Worm (Caenorhabditis elegans): ENCODE results near the gene Y39B6A.42.

DNA sequence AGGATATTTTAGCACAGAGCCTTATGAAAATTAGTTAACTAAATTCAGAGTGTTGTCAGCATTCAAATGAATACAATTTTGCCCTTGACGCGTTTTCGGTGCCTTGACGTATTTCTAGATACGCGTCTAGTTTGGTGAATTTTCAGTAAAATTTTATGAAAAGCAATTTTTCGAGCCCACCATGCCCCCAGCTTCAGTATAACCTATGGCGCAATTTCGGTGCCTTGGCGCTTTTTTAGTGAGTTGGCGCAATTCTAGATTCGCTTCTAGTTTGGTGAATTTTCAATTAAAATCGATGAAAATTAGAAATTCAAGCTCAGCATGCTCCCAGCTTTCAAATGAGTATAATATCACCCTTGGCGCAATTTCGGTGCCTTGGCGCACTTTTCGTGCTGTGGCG is 43.8 kb upstream of the Y39B6A.42 start:
- TF ChIP-seq tbx-2 (tag; optimal IDR thresholded peaks at IDR 0.05) (no peak), skn-1 (tag; optimal IDR thresholded peaks at IDR 0.05) (no peak), hlh-4 (tag; optimal IDR thresholded peaks at IDR 0.05) (no peak), F16B12.6 (tag; optimal IDR thresholded peaks at IDR 0.05) (no peak), isw-1 (GFP tag; IDR thresholded peaks at IDR 0.05) (no peak)

Measured in whole organism, L1 larva.